Fruit fly (Drosophila melanogaster): ENCODE data around the gene CG46434.

DNA sequence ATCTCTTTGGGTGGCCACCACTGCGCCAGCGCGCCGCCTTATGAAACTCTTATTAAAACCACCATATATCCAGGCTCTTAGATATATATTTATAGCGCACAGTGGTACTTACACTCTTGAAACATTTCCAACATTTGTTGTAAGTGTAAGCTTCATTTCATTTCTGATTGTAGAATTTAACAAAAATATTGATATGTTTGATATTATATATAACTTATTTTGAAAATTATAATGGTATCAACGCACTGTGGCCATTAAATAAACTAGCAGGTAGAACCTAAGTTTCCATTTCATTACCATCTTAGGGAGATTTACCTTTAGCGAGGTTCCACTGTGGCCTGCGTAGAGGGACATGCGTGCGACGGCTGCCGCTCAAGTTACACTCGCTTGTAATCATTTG, 19.3 kb downstream of the CG46434 start:
- TF ChIP-seq insv (optimal IDR thresholded peaks at IDR 0.05) (no peak), h (optimal IDR thresholded peaks at IDR 0.05) (no peak), ttk (optimal IDR thresholded peaks at IDR 0.05) (no peak)
